Fruit fly (Drosophila melanogaster) whole organism, prepupa: Measurements from ENCODE around the gene CG43886.

Experiments used
- CG11294 ChIP-seq: fragments of 200-800 bp; sonication (Bioruptor generic); IDR thresholded peaks from 2 replicates; pipeline ENCODE4 v1.3.6; 2022; ENCODE audit warnings: missing biosample characterization, missing genetic modification characterization
- CG31627 ChIP-seq: fragments of 200-800 bp; sonication (Bioruptor generic); optimal IDR thresholded peaks from 3 replicates; lab custom pipeline; 2016; ENCODE audit warnings: missing biosample characterization, missing genetic modification characterization
- CG3919 ChIP-seq: fragments of 200-800 bp; sonication (Bioruptor generic); optimal IDR thresholded peaks from 3 replicates; lab custom pipeline; 2016; ENCODE audit warnings: missing biosample characterization, missing genetic modification characterization
- CG4318 ChIP-seq: fragments of 200-800 bp; sonication (Bioruptor generic); optimal IDR thresholded peaks from 3 replicates; lab custom pipeline; 2017; ENCODE audit warnings: missing biosample characterization, mild to moderate bottlenecking, missing genetic modification characterization
- CG6163 ChIP-seq: fragments of 200-800 bp; sonication (Bioruptor generic); IDR thresholded peaks from 3 replicates; pipeline ENCODE4 v1.3.6; 2022; ENCODE audit warnings: missing biosample characterization, missing genetic modification characterization
- Lpt ChIP-seq: fragments of 200-800 bp; sonication (Bioruptor generic); optimal IDR thresholded peaks from 3 replicates; lab custom pipeline; 2016; ENCODE audit warnings: missing biosample characterization, missing genetic modification characterization
- dac ChIP-seq: fragments of 200-800 bp; sonication (Bioruptor generic); optimal IDR thresholded peaks from 2 replicates; lab custom pipeline; 2017; ENCODE audit warnings: missing biosample characterization, mild to moderate bottlenecking, missing genetic modification characterization

- TF ChIP-seq dac (GFP tag; lab: Kevin White, UChicago) = peak; percentile 83
- peak; percentile 94 for TF ChIP-seq CG6163 (GFP tag; lab: Robert Waterston, UW)
- TF ChIP-seq CG11294 (GFP tag; lab: Robert Waterston, UW) = peak; percentile 92
- TF ChIP-seq CG31627 = peak; percentile 46
- peak; percentile 88 for TF ChIP-seq CG4318 (GFP tag; lab: Kevin White, UChicago)
- peak; percentile 89 for TF ChIP-seq CG3919 (GFP tag; lab: Kevin White, UChicago)
- TF ChIP-seq Lpt = peak; percentile 91
These were observed 6.2 kb downstream of the CG43886 start for dm6 chr3L:8153206-8153996.
